Worm (Caenorhabditis elegans): ENCODE measurements around the gene F40C5.1.

The F40C5.1 gene

DNA sequence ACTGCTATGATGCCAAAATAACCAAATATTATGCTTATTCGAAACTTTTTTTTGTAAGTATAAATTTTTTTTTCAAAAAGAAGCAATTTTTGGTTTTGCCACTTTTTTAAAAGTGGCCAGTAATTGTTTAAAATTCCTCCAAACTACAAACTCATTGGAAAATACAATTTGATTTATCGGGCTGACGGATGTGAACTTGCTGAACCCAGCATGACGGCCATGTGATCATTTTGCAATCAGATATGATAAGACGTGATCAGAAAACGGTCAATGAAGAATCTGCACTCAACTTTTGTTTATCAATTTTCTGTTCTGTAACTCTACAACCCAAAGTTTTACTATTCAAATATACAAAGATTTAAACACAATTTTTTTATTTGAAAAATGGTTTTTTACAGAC is 33.9 kb downstream of the F40C5.1 start:
- TF ChIP-seq nhr-21 (tag; optimal IDR thresholded peaks at IDR 0.05) (peak; percentile 48), egl-27 (tag; optimal IDR thresholded peaks at IDR 0.05) (no peak), ZK546.5 (tag; optimal IDR thresholded peaks at IDR 0.05) (no peak), ztf-4 (tag; optimal IDR thresholded peaks at IDR 0.05) (no peak), alr-1 (tag; optimal IDR thresholded peaks at IDR 0.05) (no peak), nhr-237 (tag; optimal IDR thresholded peaks at IDR 0.05) (no peak)

DNA sequence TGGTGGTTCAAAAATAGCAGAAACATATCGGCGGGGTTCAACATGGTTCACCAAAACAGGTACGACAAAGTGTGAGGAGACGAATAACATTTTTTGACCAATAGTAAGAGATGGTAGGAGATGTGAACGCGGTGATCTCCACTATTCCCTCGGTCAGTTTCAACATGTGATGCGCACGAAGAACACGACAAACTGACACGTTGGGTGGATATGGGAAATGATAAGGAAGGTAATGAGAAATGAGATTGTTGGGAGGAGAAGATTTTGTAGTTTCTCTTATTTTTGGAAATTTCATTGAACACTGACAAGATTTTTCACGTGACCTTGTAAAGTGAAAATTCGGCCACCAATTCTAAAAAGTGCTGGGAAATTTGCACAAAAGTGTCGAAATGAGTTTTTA is 38.2 kb downstream of the F40C5.1 start:
- TF ChIP-seq nhr-21 (tag; optimal IDR thresholded peaks at IDR 0.05) (peak; percentile 91), blmp-1 (tag; optimal IDR thresholded peaks at IDR 0.05; ENCODE audit: insufficient read depth) (peak; percentile 62), dmd-4 (tag; optimal IDR thresholded peaks at IDR 0.05) (no peak), ztf-11 (tag; optimal IDR thresholded peaks at IDR 0.05) (no peak), elt-3 (tag; optimal IDR thresholded peaks at IDR 0.05) (no peak), nhr-12 (tag; optimal IDR thresholded peaks at IDR 0.05) (no peak), nhr-129 (tag; optimal IDR thresholded peaks at IDR 0.05) (peak; percentile 36), nhr-6 (tag; optimal IDR thresholded peaks at IDR 0.05) (no peak), sma-9 (GFP tag; optimal IDR thresholded peaks at IDR 0.05) (peak; percentile 83), sma-9 (tag; optimal IDR thresholded peaks at IDR 0.05) (no peak), nhr-77 (tag; optimal IDR thresholded peaks at IDR 0.05) (no peak)

DNA sequence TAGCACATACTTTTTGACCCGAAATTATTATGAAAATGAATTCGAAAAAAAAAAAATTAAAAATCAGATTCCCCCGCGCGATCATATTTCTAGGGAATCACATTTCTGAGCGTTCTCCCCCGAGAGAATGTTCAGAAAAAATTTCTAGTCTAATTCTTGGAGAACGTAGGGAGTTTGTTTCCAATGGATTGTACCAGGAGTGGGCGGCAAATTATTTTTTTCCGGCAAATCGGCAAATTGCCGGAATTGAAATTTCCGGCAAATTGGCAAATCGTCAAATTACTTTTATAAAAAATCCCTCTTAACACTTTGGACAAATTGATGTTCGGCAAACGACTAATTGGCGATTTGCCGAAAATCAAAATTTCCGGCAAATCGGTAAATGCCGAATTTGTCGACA is 39.1 kb downstream of the F40C5.1 start, which contains the start of gene T22F3.10:
Gene T22F3.10 (minus strand): TSS at position 101 of the 400 bp plus-strand sequence.
- TF ChIP-seq mab-5 (tag; optimal IDR thresholded peaks at IDR 0.05) (no peak), gmeb-1 (tag; optimal IDR thresholded peaks at IDR 0.05) (no peak), sma-9 (GFP tag; optimal IDR thresholded peaks at IDR 0.05) (no peak), sma-9 (tag; optimal IDR thresholded peaks at IDR 0.05) (no peak), mbf-1 (tag; optimal IDR thresholded peaks at IDR 0.05) (no peak), mdl-1 (tag; optimal IDR thresholded peaks at IDR 0.05) (no peak), C34F6.9 (tag; optimal IDR thresholded peaks at IDR 0.05) (no peak), sma-3 (GFP tag; optimal IDR thresholded peaks at IDR 0.05) (no peak), ama-1 (optimal IDR thresholded peaks at IDR 0.05) (no peak), nhr-237 (tag; optimal IDR thresholded peaks at IDR 0.05) (no peak), ceh-82 (tag; optimal IDR thresholded peaks at IDR 0.05) (no peak), nhr-25 (tag; optimal IDR thresholded peaks at IDR 0.05) (no peak), crh-2 (tag; optimal IDR thresholded peaks at IDR 0.05) (no peak), ztf-1 (GFP tag; conservative IDR thresholded peaks at IDR 0.05) (no peak), snpc-4 (tag; optimal IDR thresholded peaks at IDR 0.05) (no peak), aly-2 (tag; optimal IDR thresholded peaks at IDR 0.05) (no peak), nhr-11 (tag; optimal IDR thresholded peaks at IDR 0.05) (no peak), F13H6.1 (tag; optimal IDR thresholded peaks at IDR 0.05) (no peak), R02D3.7 (tag; optimal IDR thresholded peaks at IDR 0.05) (no peak)

DNA sequence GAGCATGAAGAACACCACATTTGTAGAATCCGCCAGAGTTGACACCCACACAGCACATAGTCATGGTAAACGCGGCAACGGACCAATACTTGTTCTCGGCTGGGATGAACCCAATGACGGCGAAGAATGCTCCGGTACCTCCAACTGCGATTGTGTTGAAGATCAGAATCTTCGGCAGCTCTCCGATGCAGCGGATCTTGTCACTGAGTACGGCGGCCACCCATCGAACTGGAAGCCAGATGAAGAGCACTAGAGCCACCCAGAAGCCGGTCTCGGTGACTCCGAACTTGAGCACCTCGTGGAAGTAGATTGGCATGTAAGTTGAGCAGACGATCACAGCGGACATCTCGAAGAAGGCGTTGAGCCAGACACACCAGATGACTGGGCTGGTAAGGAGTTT is 40.5 kb downstream of the F40C5.1 start:
- TF ChIP-seq sma-3 (GFP tag; optimal IDR thresholded peaks at IDR 0.05) (no peak), lin-39 (tag; optimal IDR thresholded peaks at IDR 0.05) (no peak), snpc-4 (tag; optimal IDR thresholded peaks at IDR 0.05) (no peak), unc-62 (GFP tag; optimal IDR thresholded peaks at IDR 0.05) (no peak), ztf-1 (GFP tag; conservative IDR thresholded peaks at IDR 0.05) (no peak), nhr-11 (tag; optimal IDR thresholded peaks at IDR 0.05) (no peak), Y55F3AM.14 (GFP tag; optimal IDR thresholded peaks at IDR 0.05) (no peak), mdl-1 (tag; optimal IDR thresholded peaks at IDR 0.05) (no peak), ztf-11 (tag; optimal IDR thresholded peaks at IDR 0.05) (no peak), nhr-77 (tag; optimal IDR thresholded peaks at IDR 0.05) (no peak), nhr-10 (tag; optimal IDR thresholded peaks at IDR 0.05) (no peak), sma-9 (GFP tag; optimal IDR thresholded peaks at IDR 0.05) (no peak), sma-9 (tag; optimal IDR thresholded peaks at IDR 0.05) (no peak), ZK546.5 (tag; optimal IDR thresholded peaks at IDR 0.05) (no peak)

DNA sequence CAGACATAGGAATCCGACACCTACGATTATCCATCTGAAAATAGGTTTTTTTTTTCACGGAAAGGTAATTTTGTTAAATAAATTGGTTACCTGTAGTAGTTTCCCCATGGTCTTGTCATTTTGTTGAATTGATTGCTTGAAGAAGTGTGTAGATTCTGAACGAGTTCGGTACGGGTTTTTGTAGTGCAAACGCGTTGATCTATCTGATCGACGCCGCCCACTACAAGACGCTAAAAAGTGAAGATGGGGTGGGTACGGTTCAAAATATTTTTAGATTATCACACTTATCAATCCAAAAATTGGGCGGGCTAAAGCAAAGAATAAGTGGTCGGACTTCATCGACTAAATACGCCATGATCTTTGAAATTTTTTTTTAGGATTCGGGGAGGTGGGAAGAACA is 41.9 kb downstream of the F40C5.1 start, which contains the start of gene T22F3.11:
Gene T22F3.11 (minus strand): TSS at position 157 of the 400 bp plus-strand sequence.
- no peak for TF ChIP-seq lsy-2 (tag; optimal IDR thresholded peaks at IDR 0.05)
- no peak for TF ChIP-seq elt-1 (tag; optimal IDR thresholded peaks at IDR 0.05)
- no peak for TF ChIP-seq aly-2 (tag; optimal IDR thresholded peaks at IDR 0.05)
- no peak for TF ChIP-seq alr-1 (tag; optimal IDR thresholded peaks at IDR 0.05)
- TF ChIP-seq snpc-4 (tag; optimal IDR thresholded peaks at IDR 0.05), result no peak
- TF ChIP-seq F13H6.1 (tag; optimal IDR thresholded peaks at IDR 0.05), result no peak
- TF ChIP-seq nhr-25 (tag; optimal IDR thresholded peaks at IDR 0.05), result no peak
- TF ChIP-seq Y55F3AM.14 (GFP tag; optimal IDR thresholded peaks at IDR 0.05), result no peak
- TF ChIP-seq ztf-1 (GFP tag; conservative IDR thresholded peaks at IDR 0.05), result no peak

Measured in whole organism, L2 larva.